Worm (Caenorhabditis elegans): ENCODE measurements around the gene C16B8.2.

Gene C16B8.2

ce11 chrX:3969980-3970403, 3.8 kb upstream of the C16B8.2 start (continued):
- TF ChIP-seq snpc-3.4 (tag; optimal IDR thresholded peaks at IDR 0.05): peak; percentile 64
- TF ChIP-seq dox-1 (GFP tag; IDR thresholded peaks at IDR 0.05): peak; percentile 94
- TF ChIP-seq zfh-2 (GFP tag; conservative IDR thresholded peaks at IDR 0.05): peak; percentile 86
- TF ChIP-seq ztf-6 (GFP tag; IDR thresholded peaks at IDR 0.05): peak; percentile 62; the same call in 1 of the 2 replicates
- no peak for TF ChIP-seq hlh-26 (GFP tag; conservative IDR thresholded peaks at IDR 0.05)
- TF ChIP-seq F10E7.11 (tag; optimal IDR thresholded peaks at IDR 0.05): no peak
- peak; percentile 94 for TF ChIP-seq chd-7 (tag; optimal IDR thresholded peaks at IDR 0.05)

ce11 chrX:3969353-3969752, 3.1 kb upstream of the C16B8.2 start:
- peak; percentile 41; the same call in 1 of the 2 replicates for TF ChIP-seq nfyb-1 (GFP tag; IDR thresholded peaks at IDR 0.05)
- no peak for TF ChIP-seq hlh-12 (tag; optimal IDR thresholded peaks at IDR 0.05)
- peak; percentile 72 for TF ChIP-seq rcor-1 (GFP tag; IDR thresholded peaks at IDR 0.05)
- TF ChIP-seq ZK185.1 (tag; optimal IDR thresholded peaks at IDR 0.05; ENCODE audit: poor library complexity, severe bottlenecking): peak; percentile 53
- peak; percentile 73; the same call in 1 of the 2 replicates for TF ChIP-seq ceh-40 (GFP tag; IDR thresholded peaks at IDR 0.05)
- TF ChIP-seq nhr-179 (tag; optimal IDR thresholded peaks at IDR 0.05): no peak
- peak; percentile 9 for TF ChIP-seq chd-7 (tag; optimal IDR thresholded peaks at IDR 0.05)
- peak; percentile 8 for TF ChIP-seq F55B11.4 (tag; optimal IDR thresholded peaks at IDR 0.05; ENCODE audit: borderline replicate concordance, insufficient read depth)
- peak; percentile 45; the same call in 1 of the 2 replicates for TF ChIP-seq madf-6 (GFP tag; IDR thresholded peaks at IDR 0.05)
- TF ChIP-seq ztf-6 (GFP tag; IDR thresholded peaks at IDR 0.05): 0 out of 2 replicates have a peak, but pooled peaks have one; percentile 29
- no peak for TF ChIP-seq madf-3 (GFP tag; IDR thresholded peaks at IDR 0.05)
- peak; percentile 26 for TF ChIP-seq zim-3 (tag; optimal IDR thresholded peaks at IDR 0.05)
- 0 out of 2 replicates have a peak, but pooled peaks have one; percentile 31 for TF ChIP-seq attf-6 (GFP tag; IDR thresholded peaks at IDR 0.05)
- TF ChIP-seq egl-18 (GFP tag; IDR thresholded peaks at IDR 0.05): no peak
- peak; percentile 67 for TF ChIP-seq hmg-1.2 (GFP tag; IDR thresholded peaks at IDR 0.05)
- TF ChIP-seq rpc-1 (optimal IDR thresholded peaks at IDR 0.05): peak; percentile 74
- TF ChIP-seq rpc-1 (tag; optimal IDR thresholded peaks at IDR 0.05): peak; percentile 77
- TF ChIP-seq C06A6.2 (GFP tag; conservative IDR thresholded peaks at IDR 0.05): 0 out of 2 replicates have a peak, but pooled peaks have one; percentile 33
- no peak for TF ChIP-seq ceh-91 (GFP tag; IDR thresholded peaks at IDR 0.05)
- TF ChIP-seq F57C9.4 (tag; optimal IDR thresholded peaks at IDR 0.05): no peak
- TF ChIP-seq ztf-25 (GFP tag; IDR thresholded peaks at IDR 0.05): 0 out of 2 replicates have a peak, but pooled peaks have one; percentile 62
- TF ChIP-seq F37B4.10 (GFP tag; IDR thresholded peaks at IDR 0.05): 0 out of 2 replicates have a peak, but pooled peaks have one; percentile 70
- TF ChIP-seq him-1 (tag; optimal IDR thresholded peaks at IDR 0.05): no peak
- TF ChIP-seq tbp1 (GFP tag; optimal IDR thresholded peaks at IDR 0.05): peak; percentile 91
- peak; percentile 78 for TF ChIP-seq lin-26 (GFP tag; IDR thresholded peaks at IDR 0.05)
- TF ChIP-seq aptf-3 (GFP tag; IDR thresholded peaks at IDR 0.05): 0 out of 2 replicates have a peak, but pooled peaks have one; percentile 31
- TF ChIP-seq ceh-27 (GFP tag; optimal IDR thresholded peaks at IDR 0.05): peak; percentile 39
- peak; percentile 76 for TF ChIP-seq Y53G8AR.9 (GFP tag; conservative IDR thresholded peaks at IDR 0.05)
- peak; percentile 10 for TF ChIP-seq lin-54 (GFP tag; optimal IDR thresholded peaks at IDR 0.05)
- TF ChIP-seq F52B5.7 (tag; optimal IDR thresholded peaks at IDR 0.05): peak; percentile 33
- peak; percentile 64; the same call in 1 of the 2 replicates for TF ChIP-seq Y56A3A.18 (GFP tag; IDR thresholded peaks at IDR 0.05)
- no peak for TF ChIP-seq lsl-1 (GFP tag; optimal IDR thresholded peaks at IDR 0.05)
- TF ChIP-seq lir-1 (GFP tag; conservative IDR thresholded peaks at IDR 0.05): peak; percentile 33; the same call in 1 of the 2 replicates
- no peak for TF ChIP-seq ccch-3 (GFP tag; optimal IDR thresholded peaks at IDR 0.05)
- TF ChIP-seq snpc-3.4 (tag; optimal IDR thresholded peaks at IDR 0.05): peak; percentile 70
- TF ChIP-seq B0261.1 (tag; optimal IDR thresholded peaks at IDR 0.05): peak; percentile 41
- TF ChIP-seq repo-1 (tag; optimal IDR thresholded peaks at IDR 0.05): no peak
- TF ChIP-seq pbrm-1 (GFP tag; IDR thresholded peaks at IDR 0.05): peak; percentile 59; the same call in 1 of the 2 replicates
- no peak for TF ChIP-seq ama-1 (optimal IDR thresholded peaks at IDR 0.05)
- TF ChIP-seq ama-1 (GFP tag; optimal IDR thresholded peaks at IDR 0.05): peak in 1 of 2 experiments; percentile 75
- no peak for TF ChIP-seq nhr-80 (tag; optimal IDR thresholded peaks at IDR 0.05)
- 0 out of 2 replicates have a peak, but pooled peaks have one; percentile 18 for TF ChIP-seq mcd-1 (GFP tag; IDR thresholded peaks at IDR 0.05)
- 0 out of 2 replicates have a peak, but pooled peaks have one; percentile 61 for TF ChIP-seq ztf-28 (GFP tag; IDR thresholded peaks at IDR 0.05)

Measured in whole organism, young adult.